Worm (Caenorhabditis elegans): Measurements from ENCODE around the gene T23D5.3.

- TF ChIP-seq nhr-11 (tag; optimal IDR thresholded peaks at IDR 0.05): no peak
- TF ChIP-seq ama-1 (optimal IDR thresholded peaks at IDR 0.05): no peak
- TF ChIP-seq unc-39 (tag; optimal IDR thresholded peaks at IDR 0.05): no peak
- TF ChIP-seq elt-3 (tag; optimal IDR thresholded peaks at IDR 0.05): no peak
- TF ChIP-seq mab-5 (tag; optimal IDR thresholded peaks at IDR 0.05): no peak
- TF ChIP-seq nhr-23 (tag; optimal IDR thresholded peaks at IDR 0.05): no peak
- TF ChIP-seq ZK546.5 (tag; optimal IDR thresholded peaks at IDR 0.05): no peak
- no peak for TF ChIP-seq dmd-4 (tag; optimal IDR thresholded peaks at IDR 0.05)
- TF ChIP-seq nhr-21 (tag; optimal IDR thresholded peaks at IDR 0.05): no peak
- TF ChIP-seq snpc-4 (tag; optimal IDR thresholded peaks at IDR 0.05): no peak
- no peak for TF ChIP-seq aly-2 (tag; optimal IDR thresholded peaks at IDR 0.05)
These were observed 47.6 kb upstream of the T23D5.3 start, which contains the start of gene T26E4.2 for ce11 chrV:15781086-15781485.

All from whole organism, L2 larva.